Worm (Caenorhabditis elegans): ENCODE measurements around the gene spsb-1.

spsb-1 gene

ce11 chrII:15209309-15209708, 12.8 kb downstream of the spsb-1 start:
- TF ChIP-seq nfya-1 (tag; optimal IDR thresholded peaks at IDR 0.05; ENCODE audit: insufficient read depth) (peak; percentile 44), nhr-25 (tag; optimal IDR thresholded peaks at IDR 0.05) (peak; percentile 36), jun-1 (tag; optimal IDR thresholded peaks at IDR 0.05) (no peak), lin-39 (tag; optimal IDR thresholded peaks at IDR 0.05) (peak; percentile 40)

ce11 chrII:15212260-15212914, 15.9 kb downstream of the spsb-1 start:
- TF ChIP-seq ztf-4 (tag; optimal IDR thresholded peaks at IDR 0.05) (no peak), nhr-28 (tag; optimal IDR thresholded peaks at IDR 0.05) (no peak), ceh-28 (tag; optimal IDR thresholded peaks at IDR 0.05) (peak; percentile 10), tbx-2 (tag; optimal IDR thresholded peaks at IDR 0.05) (no peak), nhr-12 (tag; optimal IDR thresholded peaks at IDR 0.05) (no peak), daf-12 (tag; optimal IDR thresholded peaks at IDR 0.05) (no peak), elt-3 (tag; optimal IDR thresholded peaks at IDR 0.05) (no peak), aly-2 (tag; optimal IDR thresholded peaks at IDR 0.05) (no peak), ama-1 (optimal IDR thresholded peaks at IDR 0.05) (peak; percentile 17), lsy-12 (tag; optimal IDR thresholded peaks at IDR 0.05) (no peak), elt-2 (tag; optimal IDR thresholded peaks at IDR 0.05) (no peak), skn-1 (tag; optimal IDR thresholded peaks at IDR 0.05) (no peak), hmg-11 (tag; optimal IDR thresholded peaks at IDR 0.05) (peak; percentile 21), nhr-76 (tag; optimal IDR thresholded peaks at IDR 0.05) (no peak), lin-39 (tag; optimal IDR thresholded peaks at IDR 0.05) (peak; percentile 2), ceh-16 (tag; optimal IDR thresholded peaks at IDR 0.05) (no peak), nhr-11 (tag; optimal IDR thresholded peaks at IDR 0.05) (no peak), nhr-67 (tag; optimal IDR thresholded peaks at IDR 0.05) (no peak), unc-62 (GFP tag; optimal IDR thresholded peaks at IDR 0.05) (no peak), ZK546.5 (tag; optimal IDR thresholded peaks at IDR 0.05) (no peak), egl-5 (tag; optimal IDR thresholded peaks at IDR 0.05) (no peak), nhr-77 (tag; optimal IDR thresholded peaks at IDR 0.05) (no peak), fkh-10 (GFP tag; optimal IDR thresholded peaks at IDR 0.05) (no peak), pqm-1 (tag; optimal IDR thresholded peaks at IDR 0.05) (no peak), ceh-9 (tag; optimal IDR thresholded peaks at IDR 0.05) (no peak), egl-27 (tag; optimal IDR thresholded peaks at IDR 0.05) (no peak), nfya-1 (tag; optimal IDR thresholded peaks at IDR 0.05; ENCODE audit: insufficient read depth) (peak; percentile 8), pha-4 (tag; optimal IDR thresholded peaks at IDR 0.05) (peak; percentile 30), zag-1 (tag; optimal IDR thresholded peaks at IDR 0.05) (no peak), eor-1 (tag; optimal IDR thresholded peaks at IDR 0.05) (no peak), mdl-1 (tag; optimal IDR thresholded peaks at IDR 0.05) (no peak), sea-2 (GFP tag; optimal IDR thresholded peaks at IDR 0.05) (no peak), nhr-43 (tag; optimal IDR thresholded peaks at IDR 0.05; ENCODE audit: poor library complexity, severe bottlenecking) (no peak), ztf-11 (tag; optimal IDR thresholded peaks at IDR 0.05) (no peak), jun-1 (tag; optimal IDR thresholded peaks at IDR 0.05) (peak; percentile 1), nhr-23 (tag; optimal IDR thresholded peaks at IDR 0.05) (peak; percentile 32), elt-1 (tag; optimal IDR thresholded peaks at IDR 0.05) (no peak), unc-39 (tag; optimal IDR thresholded peaks at IDR 0.05) (no peak), nhr-25 (tag; optimal IDR thresholded peaks at IDR 0.05) (peak; percentile 82), snpc-4 (tag; optimal IDR thresholded peaks at IDR 0.05) (no peak), fkh-2 (tag; optimal IDR thresholded peaks at IDR 0.05) (no peak), R02D3.7 (tag; optimal IDR thresholded peaks at IDR 0.05) (no peak)

ce11 chrII:15213732-15214131, 17.2 kb downstream of the spsb-1 start:
- TF ChIP-seq ceh-82 (tag; optimal IDR thresholded peaks at IDR 0.05) (no peak), aly-2 (tag; optimal IDR thresholded peaks at IDR 0.05) (no peak), nhr-23 (tag; optimal IDR thresholded peaks at IDR 0.05) (peak; percentile 45), skn-1 (tag; optimal IDR thresholded peaks at IDR 0.05) (no peak), elt-1 (tag; optimal IDR thresholded peaks at IDR 0.05) (peak; percentile 96), mml-1 (tag; optimal IDR thresholded peaks at IDR 0.05) (no peak), elt-2 (tag; optimal IDR thresholded peaks at IDR 0.05) (no peak), mdl-1 (tag; optimal IDR thresholded peaks at IDR 0.05) (no peak), nfya-1 (tag; optimal IDR thresholded peaks at IDR 0.05; ENCODE audit: insufficient read depth) (no peak), ceh-16 (tag; optimal IDR thresholded peaks at IDR 0.05) (no peak), nhr-25 (tag; optimal IDR thresholded peaks at IDR 0.05) (no peak), lsy-12 (tag; optimal IDR thresholded peaks at IDR 0.05) (no peak), eor-1 (tag; optimal IDR thresholded peaks at IDR 0.05) (no peak), elt-3 (tag; optimal IDR thresholded peaks at IDR 0.05) (no peak), tbx-2 (tag; optimal IDR thresholded peaks at IDR 0.05) (no peak)
